Fruit fly (Drosophila melanogaster) whole organism, embryonic: Measurements from ENCODE around the gene prg.

ENCODE experiments used
- ATbp ChIP-seq: fragments of 200-800 bp; sonication (Bioruptor generic); optimal IDR thresholded peaks from 2 replicates; lab custom pipeline; 2017; ENCODE audit warnings: missing biosample characterization, mild to moderate bottlenecking, missing genetic modification characterization, missing genetic modification reagents
- Bgb ChIP-seq: fragments of 200-800 bp; sonication (Bioruptor generic); IDR thresholded peaks from 2 replicates; pipeline ENCODE4 v1.3.6; 2022; ENCODE audit warnings: missing biosample characterization, missing genetic modification characterization; ENCODE audit not compliant: partially characterized antibody
- CG10209 ChIP-seq: fragments of 200-800 bp; sonication (Bioruptor generic); optimal IDR thresholded peaks from 3 replicates; lab custom pipeline; 2017; ENCODE audit warnings: missing biosample characterization, mild to moderate bottlenecking, missing genetic modification characterization, missing genetic modification reagents
- CG1024 ChIP-seq: fragments of 200-800 bp; sonication (Bioruptor generic); IDR thresholded peaks from 2 replicates; pipeline ENCODE4 v1.3.6; 2022; ENCODE audit warnings: missing biosample characterization, missing genetic modification characterization
- CG10654 ChIP-seq: fragments of 200-800 bp; sonication (Bioruptor generic); optimal IDR thresholded peaks from 2 replicates; lab custom pipeline; 2016; ENCODE audit warnings: missing biosample characterization, missing genetic modification characterization
- CG11696 ChIP-seq: fragments of 200-800 bp; sonication (Bioruptor generic); IDR thresholded peaks from 2 replicates; pipeline ENCODE4 v1.3.6; 2022; ENCODE audit warnings: missing biosample characterization, missing genetic modification characterization
- CG12071 ChIP-seq: fragments of 200-800 bp; sonication (Bioruptor generic); optimal IDR thresholded peaks from 3 replicates; lab custom pipeline; 2018; ENCODE audit warnings: missing biosample characterization, mild to moderate bottlenecking, missing genetic modification characterization
- CG15514 ChIP-seq: fragments of 200-800 bp; sonication (Bioruptor generic); optimal IDR thresholded peaks from 3 replicates; lab custom pipeline; 2017; ENCODE audit warnings: missing biosample characterization, missing genetic modification characterization, mild to moderate bottlenecking, moderate library complexity, missing genetic modification reagents
- CG16779 ChIP-seq: fragments of 200-800 bp; sonication (Bioruptor generic); IDR thresholded peaks from 2 replicates; pipeline ENCODE4 v1.3.6; 2022; ENCODE audit warnings: missing biosample characterization, missing genetic modification characterization
- CG16863 ChIP-seq: fragments of 200-800 bp; sonication (Bioruptor generic); optimal IDR thresholded peaks from 3 replicates; lab custom pipeline; 2016; ENCODE audit warnings: missing biosample characterization, missing genetic modification characterization
- CG17359 ChIP-seq: fragments of 200-800 bp; sonication (Bioruptor generic); optimal IDR thresholded peaks from 3 replicates; lab custom pipeline; 2018; ENCODE audit warnings: missing biosample characterization, mild to moderate bottlenecking, missing genetic modification characterization, moderate library complexity
- CG18599 ChIP-seq: fragments of 200-800 bp; sonication (Bioruptor generic); optimal IDR thresholded peaks from 3 replicates; lab custom pipeline; 2017; ENCODE audit warnings: missing biosample characterization, missing genetic modification characterization, mild to moderate bottlenecking, moderate library complexity, missing genetic modification reagents
- CG2199 ChIP-seq: fragments of 200-800 bp; sonication (Bioruptor generic); IDR thresholded peaks from 3 replicates; pipeline ENCODE4 v1.3.6; 2022; ENCODE audit warnings: missing biosample characterization, missing genetic modification characterization
- CG30431 ChIP-seq: fragments of 200-800 bp; sonication (Bioruptor generic); optimal IDR thresholded peaks from 2 replicates; lab custom pipeline; 2017; ENCODE audit warnings: missing biosample characterization, missing genetic modification characterization
- CG34376 ChIP-seq: fragments of 200-800 bp; sonication (Bioruptor generic); optimal IDR thresholded peaks from 2 replicates; lab custom pipeline; 2018; ENCODE audit warnings: missing biosample characterization, mild to moderate bottlenecking, missing genetic modification characterization
- CG3838 ChIP-seq: fragments of 200-800 bp; sonication (Bioruptor generic); optimal IDR thresholded peaks from 3 replicates; lab custom pipeline; 2016; ENCODE audit warnings: missing biosample characterization, missing genetic modification characterization
- CG4360 ChIP-seq: fragments of 200-800 bp; sonication (Bioruptor generic); IDR thresholded peaks from 2 replicates; pipeline ENCODE4 v1.3.6; 2022; ENCODE audit warnings: missing biosample characterization, missing genetic modification characterization
- CG8388 ChIP-seq: fragments of 200-800 bp; sonication (Bioruptor generic); optimal IDR thresholded peaks from 2 replicates; lab custom pipeline; 2019; ENCODE audit warnings: missing biosample characterization, mild to moderate bottlenecking, missing genetic modification characterization, moderate library complexity
- CG9215 ChIP-seq: fragments of 200-800 bp; sonication (Bioruptor generic); IDR thresholded peaks from 2 replicates; pipeline ENCODE4 v1.3.6; 2022; ENCODE audit warnings: missing biosample characterization, missing genetic modification characterization
- D ChIP-seq, 2 experiments: fragments of 200-800 bp in 1 of 2; fragments of >200 bp in 1 of 2; sonication (Bioruptor generic) in 1 of 2; optimal IDR thresholded peaks; 2 replicates in 1 of 2; 3 replicates in 1 of 2; lab custom pipeline; 2017; ENCODE audit warnings: mild to moderate bottlenecking in 1 of 2, missing biosample characterization in 1 of 2, missing genetic modification characterization in 1 of 2, missing genetic modification reagents in 1 of 2
- Ets65A ChIP-seq: fragments of 200-800 bp; sonication (Bioruptor generic); peaks from one replicate; lab custom pipeline; 2016; ENCODE audit warnings: missing biosample characterization, missing genetic modification characterization
- HmgD ChIP-seq: fragments of 200-800 bp; sonication (Bioruptor generic); optimal IDR thresholded peaks from 3 replicates; lab custom pipeline; 2016; ENCODE audit warnings: missing biosample characterization, missing genetic modification characterization
- Hr39 ChIP-seq: fragments of >200 bp; optimal IDR thresholded peaks from 2 replicates; lab custom pipeline; 2017
- MTF-1 ChIP-seq: fragments of 200-800 bp; sonication (Bioruptor generic); optimal IDR thresholded peaks from 2 replicates; lab custom pipeline; 2018; ENCODE audit warnings: missing biosample characterization, mild to moderate bottlenecking, missing genetic modification characterization, borderline replicate concordance
- Mad ChIP-seq: fragments of 200-800 bp; sonication (Bioruptor generic); optimal IDR thresholded peaks from 2 replicates; lab custom pipeline; 2016; ENCODE audit warnings: missing biosample characterization, missing genetic modification characterization
- Sry-β ChIP-seq: fragments of 200-800 bp; sonication (Bioruptor generic); optimal IDR thresholded peaks from 2 replicates; lab custom pipeline; 2018; ENCODE audit warnings: missing biosample characterization, mild to moderate bottlenecking, missing genetic modification characterization, moderate library complexity
- al ChIP-seq: fragments of 200-800 bp; sonication (Bioruptor generic); IDR thresholded peaks from 2 replicates; pipeline ENCODE4 v1.3.6; 2022; ENCODE audit warnings: missing biosample characterization, missing genetic modification characterization
- ato ChIP-seq: fragments of 200-800 bp; sonication (Bioruptor generic); IDR thresholded peaks from 2 replicates; pipeline ENCODE4 v1.3.6; 2022; ENCODE audit warnings: missing biosample characterization, missing genetic modification characterization; ENCODE audit not compliant: partially characterized antibody
- bcd ChIP-seq: fragments of 200-800 bp; sonication (Bioruptor generic); optimal IDR thresholded peaks from 2 replicates; lab custom pipeline; 2017; ENCODE audit warnings: missing biosample characterization, mild to moderate bottlenecking, missing genetic modification characterization
- bowl ChIP-seq: fragments of 200-800 bp; sonication (Bioruptor generic); IDR thresholded peaks from 2 replicates; pipeline ENCODE4 v1.3.6; 2022; ENCODE audit warnings: missing biosample characterization, missing genetic modification characterization
- caup ChIP-seq: fragments of 200-800 bp; sonication (Bioruptor generic); optimal IDR thresholded peaks from 3 replicates; lab custom pipeline; 2017; ENCODE audit warnings: missing biosample characterization, mild to moderate bottlenecking, missing genetic modification characterization, moderate library complexity; ENCODE audit not compliant: severe bottlenecking
- dimm ChIP-seq: fragments of 200-800 bp; sonication (Bioruptor generic); IDR thresholded peaks from 2 replicates; pipeline ENCODE4 v1.3.6; 2022; ENCODE audit warnings: missing biosample characterization, missing genetic modification characterization
- dysf ChIP-seq: fragments of 200-800 bp; sonication (Bioruptor generic); IDR thresholded peaks from 3 replicates; pipeline ENCODE4 v1.3.6; 2022; ENCODE audit warnings: missing biosample characterization, missing genetic modification characterization
- en ChIP-seq: fragments of 200-800 bp; sonication (Bioruptor generic); optimal IDR thresholded peaks from 2 replicates; lab custom pipeline; 2016; ENCODE audit warnings: missing biosample characterization, missing genetic modification characterization
- gfzf ChIP-seq: fragments of 200-800 bp; sonication (Bioruptor generic); optimal IDR thresholded peaks from 2 replicates; lab custom pipeline; 2016; ENCODE audit warnings: missing biosample characterization, mild to moderate bottlenecking, missing genetic modification characterization, moderate library complexity
- grau ChIP-seq: fragments of 200-800 bp; optimal IDR thresholded peaks from 3 replicates; lab custom pipeline; 2019; ENCODE audit warnings: missing biosample characterization, mild to moderate bottlenecking, missing genetic modification characterization, moderate library complexity
- grn ChIP-seq: fragments of 200-800 bp; sonication (Bioruptor generic); optimal IDR thresholded peaks from 3 replicates; lab custom pipeline; 2017; ENCODE audit warnings: missing biosample characterization, missing genetic modification characterization
- h ChIP-seq: fragments of >200 bp; optimal IDR thresholded peaks from 2 replicates; lab custom pipeline; 2017
- hbn ChIP-seq: fragments of 200-800 bp; sonication (Bioruptor generic); IDR thresholded peaks from 2 replicates; pipeline ENCODE4 v1.3.6; 2022; ENCODE audit warnings: missing biosample characterization, missing genetic modification characterization; ENCODE audit not compliant: partially characterized antibody
- hth ChIP-seq: fragments of >200 bp; optimal IDR thresholded peaks from 2 replicates; lab custom pipeline; 2017; ENCODE audit warnings: inconsistent platforms
- insv ChIP-seq, 2 experiments: fragments of 200-800 bp; sonication (Bioruptor generic); optimal IDR thresholded peaks; 3 replicates each; lab custom pipeline; 2016 to 2018; ENCODE audit warnings: missing biosample characterization in 2 of 2, missing genetic modification characterization in 2 of 2
- inv ChIP-seq: fragments of 200-800 bp; sonication (Bioruptor generic); IDR thresholded peaks from 2 replicates; pipeline ENCODE4 v1.3.6; 2022; ENCODE audit warnings: missing biosample characterization, missing genetic modification characterization; ENCODE audit not compliant: partially characterized antibody
- lbe ChIP-seq: fragments of 200-800 bp; sonication (Bioruptor generic); optimal IDR thresholded peaks from 2 replicates; lab custom pipeline; 2016; ENCODE audit warnings: missing biosample characterization, mild to moderate bottlenecking, missing genetic modification characterization
- nerfin-2 ChIP-seq: fragments of 200-800 bp; sonication (Bioruptor generic); IDR thresholded peaks from 2 replicates; pipeline ENCODE4 v1.3.6; 2022; ENCODE audit warnings: missing biosample characterization, missing genetic modification characterization; ENCODE audit not compliant: partially characterized antibody
- nom ChIP-seq: fragments of 200-800 bp; sonication (Bioruptor generic); optimal IDR thresholded peaks from 2 replicates; lab custom pipeline; 2017; ENCODE audit warnings: missing biosample characterization, missing genetic modification characterization, mild to moderate bottlenecking, moderate library complexity, missing genetic modification reagents
- pnt ChIP-seq: fragments of 200-800 bp; sonication (Bioruptor generic); optimal IDR thresholded peaks from 3 replicates; lab custom pipeline; 2016; ENCODE audit warnings: missing biosample characterization, missing genetic modification characterization
- ranshi ChIP-seq: fragments of 200-800 bp; sonication (Bioruptor generic); IDR thresholded peaks from 2 replicates; pipeline ENCODE4 v1.3.6; 2022; ENCODE audit warnings: missing biosample characterization, missing genetic modification characterization
- rib ChIP-seq: fragments of 200-800 bp; sonication (Bioruptor generic); IDR thresholded peaks from 2 replicates; pipeline ENCODE4 v1.3.6; 2022; ENCODE audit warnings: missing biosample characterization, missing genetic modification characterization
- sens ChIP-seq: fragments of 200-800 bp; sonication (Bioruptor generic); peaks from one replicate; lab custom pipeline; 2016; ENCODE audit warnings: missing biosample characterization, missing genetic modification characterization
- sr ChIP-seq: fragments of 200-800 bp; sonication (Bioruptor generic); IDR thresholded peaks from 3 replicates; pipeline ENCODE4 v1.3.6; 2022; ENCODE audit warnings: missing biosample characterization, missing genetic modification characterization
- toy ChIP-seq: fragments of 200-800 bp; sonication (Bioruptor generic); IDR thresholded peaks from 2 replicates; pipeline ENCODE4 v1.3.6; 2022; ENCODE audit warnings: missing biosample characterization, missing genetic modification characterization
- ttk ChIP-seq: fragments of 200-800 bp; sonication (Bioruptor generic); IDR thresholded peaks from 2 replicates; pipeline ENCODE4 v2.1.2; 2022; ENCODE audit warnings: missing biosample characterization, missing genetic modification characterization

prg gene

dm6 chr2L:8471667-8472066 lies 7.4 kb downstream of the prg start (continued):
- TF ChIP-seq sr (no peak), Sry-β (GFP tag; lab: Kevin White, UChicago) (no peak), nerfin-2 (no peak), toy (no peak), bcd (GFP tag; lab: Kevin White, UChicago) (no peak), MTF-1 (GFP tag; lab: Kevin White, UChicago) (no peak), CG8388 (peak; percentile 49), ttk (no peak), hth (lab: Kevin White, UChicago) (no peak), CG3838 (GFP tag; lab: Kevin White, UChicago) (no peak), CG2199 (GFP tag; lab: Robert Waterston, UW) (no peak), gfzf (GFP tag; lab: Kevin White, UChicago) (no peak), hbn (GFP tag; lab: Robert Waterston, UW) (no peak), CG18599 (no peak), ranshi (GFP tag; lab: Robert Waterston, UW) (no peak), lbe (GFP tag; lab: Kevin White, UChicago) (no peak), bowl (GFP tag; lab: Robert Waterston, UW) (no peak), CG10209 (GFP tag; lab: Kevin White, UChicago) (peak; percentile 19), CG10654 (no peak), CG11696 (GFP tag; lab: Robert Waterston, UW) (peak; percentile 39; the same call in 1 of the 2 replicates), caup (GFP tag; lab: Kevin White, UChicago) (no peak), ATbp (GFP tag; lab: Kevin White, UChicago) (no peak), CG34376 (GFP tag; lab: Kevin White, UChicago) (no peak), dysf (GFP tag; lab: Robert Waterston, UW) (0 out of 3 replicates have a peak, but pooled peaks have one; percentile 44), D (optimal IDR thresholded peaks at IDR 0.05; lab: Kevin White, UChicago) (no peak), D (GFP tag; optimal IDR thresholded peaks at IDR 0.05; lab: Kevin White, UChicago) (peak; percentile 46), CG16779 (GFP tag; lab: Robert Waterston, UW) (no peak), Ets65A (GFP tag; lab: Kevin White, UChicago) (no peak), ato (GFP tag; lab: Robert Waterston, UW) (no peak), CG16863 (GFP tag; lab: Kevin White, UChicago) (no peak), Bgb (GFP tag; lab: Robert Waterston, UW) (no peak), CG4360 (GFP tag; lab: Robert Waterston, UW) (no peak), dimm (no peak), sens (GFP tag; lab: Kevin White, UChicago) (peak; percentile 84), CG30431 (GFP tag; lab: Kevin White, UChicago) (no peak), CG1024 (GFP tag; lab: Robert Waterston, UW) (no peak), al (no peak), insv (GFP tag; optimal IDR thresholded peaks at IDR 0.05; lab: Kevin White, UChicago) (no peak), pnt (GFP tag; lab: Kevin White, UChicago) (no peak), CG15514 (GFP tag; lab: Kevin White, UChicago) (no peak), grau (tag; lab: Kevin White, UChicago) (peak; percentile 38), Mad (GFP tag; lab: Kevin White, UChicago) (no peak), nom (GFP tag; lab: Kevin White, UChicago) (peak; percentile 14), grn (GFP tag; lab: Kevin White, UChicago) (no peak), en (no peak), Hr39 (lab: Kevin White, UChicago) (no peak), rib (GFP tag; lab: Robert Waterston, UW) (no peak), CG9215 (GFP tag; lab: Robert Waterston, UW) (no peak), h (lab: Kevin White, UChicago) (no peak), HmgD (GFP tag; lab: Kevin White, UChicago) (no peak), CG12071 (GFP tag; lab: Kevin White, UChicago) (no peak), inv (GFP tag; lab: Robert Waterston, UW) (no peak), CG17359 (tag; lab: Kevin White, UChicago) (no peak)
